Worm (Caenorhabditis elegans): ENCODE measurements around the gene nsy-1.
A peak's percentile ranks its signal among the peaks of the same experiment; 100 is the strongest.

The nsy-1 gene

DNA sequence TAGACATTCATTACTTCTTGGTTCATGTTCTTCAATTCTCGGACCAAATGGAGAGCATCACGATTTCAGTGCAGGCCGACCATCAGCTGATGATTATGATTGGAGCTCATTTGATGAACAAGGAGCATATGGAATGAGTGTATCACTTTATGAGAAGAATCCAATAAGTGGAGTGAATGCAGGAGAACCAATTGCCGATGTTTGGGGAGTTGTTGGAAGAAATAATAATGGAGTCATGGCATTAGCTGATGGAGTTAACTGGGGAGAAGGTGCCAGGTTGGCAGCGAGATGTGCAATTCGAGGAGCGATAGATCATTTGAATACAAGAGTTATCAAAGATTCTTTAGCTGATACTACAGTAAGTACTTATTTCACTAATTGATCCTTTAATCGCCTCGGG lies 28.2 kb downstream of the nsy-1 start:
- TF ChIP-seq ces-1 (GFP tag; optimal IDR thresholded peaks at IDR 0.05): no peak
- no peak for TF ChIP-seq efl-1 (optimal IDR thresholded peaks at IDR 0.05)
- peak in 1 of 2 experiments; percentile 93 for TF ChIP-seq efl-1 (GFP tag; optimal IDR thresholded peaks at IDR 0.05 in 1 of 2)
- no peak for TF ChIP-seq rnt-1 (tag; optimal IDR thresholded peaks at IDR 0.05)

- peak; percentile 81 for TF ChIP-seq pax-3 (tag; optimal IDR thresholded peaks at IDR 0.05)
- peak; percentile 98 for TF ChIP-seq snu-23 (GFP tag; optimal IDR thresholded peaks at IDR 0.05)
- TF ChIP-seq Y116A8C.19 (tag; optimal IDR thresholded peaks at IDR 0.05; ENCODE audit: borderline replicate concordance): no peak
- TF ChIP-seq pag-3 (tag; optimal IDR thresholded peaks at IDR 0.05; ENCODE audit: borderline replicate concordance, insufficient read depth): no peak
- peak; percentile 96 for TF ChIP-seq nhr-71 (tag; optimal IDR thresholded peaks at IDR 0.05)
- TF ChIP-seq ets-5 (GFP tag; IDR thresholded peaks at IDR 0.05): no peak
- no peak for TF ChIP-seq nhr-84 (tag; optimal IDR thresholded peaks at IDR 0.05)
- peak; percentile 77 for TF ChIP-seq nhr-237 (tag; optimal IDR thresholded peaks at IDR 0.05)
- peak; percentile 69 for TF ChIP-seq egl-13 (tag; optimal IDR thresholded peaks at IDR 0.05)
- TF ChIP-seq tbx-2 (tag; optimal IDR thresholded peaks at IDR 0.05): peak; percentile 92
- TF ChIP-seq nhr-85 (tag): peak; percentile 96
- peak; percentile 82 for TF ChIP-seq ceh-88 (GFP tag; IDR thresholded peaks at IDR 0.05)
- TF ChIP-seq jun-1 (tag; optimal IDR thresholded peaks at IDR 0.05): peak; percentile 89
- TF ChIP-seq pqm-1 (tag; optimal IDR thresholded peaks at IDR 0.05): no peak
- peak; percentile 92 for TF ChIP-seq lin-14 (GFP tag; optimal IDR thresholded peaks at IDR 0.05)
- peak; percentile 95 for TF ChIP-seq mep-1 (tag; optimal IDR thresholded peaks at IDR 0.05)
- TF ChIP-seq ztf-11 (tag; optimal IDR thresholded peaks at IDR 0.05): peak in 1 of 2 experiments; percentile 78
- TF ChIP-seq unc-30 (tag; optimal IDR thresholded peaks at IDR 0.05): no peak
- peak; percentile 90 for TF ChIP-seq vab-15 (tag; optimal IDR thresholded peaks at IDR 0.05)
- no peak for TF ChIP-seq nhr-28 (tag; optimal IDR thresholded peaks at IDR 0.05)
- no peak for TF ChIP-seq hlh-17 (GFP tag; optimal IDR thresholded peaks at IDR 0.05; ENCODE audit: borderline replicate concordance)
- peak; percentile 78 for TF ChIP-seq zip-4 (GFP tag; optimal IDR thresholded peaks at IDR 0.05)
- TF ChIP-seq ceh-90 (tag; optimal IDR thresholded peaks at IDR 0.05): no peak
- peak; percentile 96 for TF ChIP-seq rnt-1 (tag; optimal IDR thresholded peaks at IDR 0.05)
- TF ChIP-seq irx-1 (tag; optimal IDR thresholded peaks at IDR 0.05): peak; percentile 85
- TF ChIP-seq nhr-47 (tag; optimal IDR thresholded peaks at IDR 0.05): peak; percentile 94
- TF ChIP-seq fos-1 (tag; optimal IDR thresholded peaks at IDR 0.05): peak; percentile 86
- TF ChIP-seq nhr-20 (tag; optimal IDR thresholded peaks at IDR 0.05): peak; percentile 97
- TF ChIP-seq ceh-8 (GFP tag; optimal IDR thresholded peaks at IDR 0.05): peak; percentile 83
- peak; percentile 99 for TF ChIP-seq unc-130 (tag; optimal IDR thresholded peaks at IDR 0.05)
- TF ChIP-seq grh-1 (GFP tag; IDR thresholded peaks at IDR 0.05): peak; percentile 92
- TF ChIP-seq lsy-2 (tag; optimal IDR thresholded peaks at IDR 0.05): peak; percentile 99 to 100
- TF ChIP-seq ces-1 (GFP tag; optimal IDR thresholded peaks at IDR 0.05): no peak
- TF ChIP-seq unc-86 (tag; optimal IDR thresholded peaks at IDR 0.05): peak; percentile 88
- TF ChIP-seq F16B12.6 (tag; optimal IDR thresholded peaks at IDR 0.05): peak; percentile 75
- peak; percentile 75 for TF ChIP-seq hpl-2 (GFP tag; optimal IDR thresholded peaks at IDR 0.05)
- TF ChIP-seq fkh-10 (GFP tag; optimal IDR thresholded peaks at IDR 0.05): peak; percentile 87
- no peak for TF ChIP-seq C34B4.2 (tag; optimal IDR thresholded peaks at IDR 0.05)
- peak; percentile 89 for TF ChIP-seq dsc-1 (tag; optimal IDR thresholded peaks at IDR 0.05)
- TF ChIP-seq elt-2 (tag; optimal IDR thresholded peaks at IDR 0.05): peak; percentile 99
- TF ChIP-seq unc-98 (GFP tag; IDR thresholded peaks at IDR 0.05): no peak
- peak; percentile 92 for TF ChIP-seq nhr-90 (tag; optimal IDR thresholded peaks at IDR 0.05; ENCODE audit: poor library complexity)
- peak; percentile 81 for TF ChIP-seq lir-3 (tag; optimal IDR thresholded peaks at IDR 0.05; ENCODE audit: poor library complexity)
- TF ChIP-seq lin-15B (tag; optimal IDR thresholded peaks at IDR 0.05): peak; percentile 97
- peak; percentile 95 for TF ChIP-seq skn-1 (tag; optimal IDR thresholded peaks at IDR 0.05)
- peak; percentile 88 for TF ChIP-seq ztf-4 (tag; optimal IDR thresholded peaks at IDR 0.05)
- TF ChIP-seq ceh-63 (GFP tag; optimal IDR thresholded peaks at IDR 0.05): no peak
- TF ChIP-seq mef-2 (tag; optimal IDR thresholded peaks at IDR 0.05): peak; percentile 17
Measured at ce11 chrII:5055129-5055666, 32.6 kb downstream of the nsy-1 start, which contains the start of the genes ify-1 and rpl-22. Gene ify-1, minus strand, starts transcription at chrII:5055179. Gene rpl-22, plus strand, starts transcription at chrII:5055616.
